Worm (Caenorhabditis elegans): ENCODE results near the gene pno-1.

ce11 chrII:9753730-9754129 lies 11.0 kb upstream of the pno-1 start, which contains the start of gene ZK1321.1:
- TF ChIP-seq fkh-10 (GFP tag; optimal IDR thresholded peaks at IDR 0.05) (no peak), ceh-34 (tag; optimal IDR thresholded peaks at IDR 0.05) (no peak), pax-1 (tag; optimal IDR thresholded peaks at IDR 0.05) (no peak), nhr-232 (tag; optimal IDR thresholded peaks at IDR 0.05) (no peak), sox-2 (GFP tag; IDR thresholded peaks at IDR 0.05) (no peak), elt-2 (tag; optimal IDR thresholded peaks at IDR 0.05) (no peak), pag-3 (tag; optimal IDR thresholded peaks at IDR 0.05; ENCODE audit: borderline replicate concordance) (no peak), unc-3 (GFP tag; conservative IDR thresholded peaks at IDR 0.05) (no peak), unc-3 (tag; optimal IDR thresholded peaks at IDR 0.05) (no peak), C08G9.2 (tag; optimal IDR thresholded peaks at IDR 0.05) (no peak)
